Fruit fly (Drosophila melanogaster) whole organism, prepupa: ENCODE data around the gene CG33493.

Experiments used
- Blimp-1 ChIP-seq: fragments of 200-800 bp; sonication (Bioruptor generic); optimal IDR thresholded peaks from 3 replicates; lab custom pipeline; 2017; ENCODE audit warnings: missing biosample characterization, missing genetic modification characterization, mild to moderate bottlenecking, moderate library complexity, missing genetic modification reagents
- CG10669 ChIP-seq: fragments of 200-800 bp; sonication (Bioruptor generic); optimal IDR thresholded peaks from 3 replicates; lab custom pipeline; 2018; ENCODE audit warnings: missing biosample characterization, mild to moderate bottlenecking, missing genetic modification characterization, moderate library complexity
- CG11762 ChIP-seq: fragments of 200-800 bp; sonication (Bioruptor generic); optimal IDR thresholded peaks from 3 replicates; lab custom pipeline; 2016; ENCODE audit warnings: missing biosample characterization, missing genetic modification characterization; ENCODE audit not compliant: insufficient read depth
- CG11902 ChIP-seq: fragments of 200-800 bp; sonication (Bioruptor generic); optimal IDR thresholded peaks from 3 replicates; lab custom pipeline; 2016; ENCODE audit warnings: missing biosample characterization, missing genetic modification characterization
- CG15336 ChIP-seq: fragments of 200-800 bp; sonication (Bioruptor generic); IDR thresholded peaks from 2 replicates; pipeline ENCODE4 v1.3.6; 2022; ENCODE audit warnings: missing biosample characterization, missing genetic modification characterization
- CG1621 ChIP-seq: fragments of 200-800 bp; sonication (Bioruptor generic); optimal IDR thresholded peaks from 3 replicates; lab custom pipeline; 2018; ENCODE audit warnings: missing biosample characterization, mild to moderate bottlenecking, missing genetic modification characterization
- CG16779 ChIP-seq: fragments of 200-800 bp; sonication (Bioruptor generic); optimal IDR thresholded peaks from 3 replicates; lab custom pipeline; 2017; ENCODE audit warnings: missing biosample characterization, mild to moderate bottlenecking, missing genetic modification characterization
- CG31627 ChIP-seq: fragments of 200-800 bp; sonication (Bioruptor generic); optimal IDR thresholded peaks from 3 replicates; lab custom pipeline; 2016; ENCODE audit warnings: missing biosample characterization, missing genetic modification characterization
- CG34406 ChIP-seq: fragments of 200-800 bp; sonication (Bioruptor generic); optimal IDR thresholded peaks from 3 replicates; lab custom pipeline; 2016; ENCODE audit warnings: missing biosample characterization, missing genetic modification characterization
- CG3919 ChIP-seq: fragments of 200-800 bp; sonication (Bioruptor generic); optimal IDR thresholded peaks from 3 replicates; lab custom pipeline; 2016; ENCODE audit warnings: missing biosample characterization, missing genetic modification characterization
- CG4318 ChIP-seq: fragments of 200-800 bp; sonication (Bioruptor generic); optimal IDR thresholded peaks from 3 replicates; lab custom pipeline; 2017; ENCODE audit warnings: missing biosample characterization, mild to moderate bottlenecking, missing genetic modification characterization
- CG6163 ChIP-seq: fragments of 200-800 bp; sonication (Bioruptor generic); IDR thresholded peaks from 3 replicates; pipeline ENCODE4 v1.3.6; 2022; ENCODE audit warnings: missing biosample characterization, missing genetic modification characterization
- CG6276 ChIP-seq: fragments of 200-800 bp; sonication (Bioruptor generic); optimal IDR thresholded peaks from 2 replicates; lab custom pipeline; 2017; ENCODE audit warnings: missing biosample characterization, mild to moderate bottlenecking, missing genetic modification characterization
- CG6808 ChIP-seq: fragments of 200-800 bp; sonication (Bioruptor generic); optimal IDR thresholded peaks from 3 replicates; lab custom pipeline; 2017; ENCODE audit warnings: missing biosample characterization, missing genetic modification characterization, mild to moderate bottlenecking, moderate library complexity, missing genetic modification reagents
- CG7368 ChIP-seq: fragments of 200-800 bp; sonication (Bioruptor generic); optimal IDR thresholded peaks from 3 replicates; lab custom pipeline; 2016; ENCODE audit warnings: missing biosample characterization, missing genetic modification characterization
- CG8319 ChIP-seq: fragments of 200-800 bp; sonication (Bioruptor generic); optimal IDR thresholded peaks from 3 replicates; lab custom pipeline; 2016; ENCODE audit warnings: missing biosample characterization, missing genetic modification characterization
- CG8632 ChIP-seq: fragments of 200-800 bp; sonication (Bioruptor generic); optimal IDR thresholded peaks from 3 replicates; lab custom pipeline; 2016; ENCODE audit warnings: missing biosample characterization, missing genetic modification characterization
- CG9139 ChIP-seq: fragments of 200-800 bp; sonication (Bioruptor generic); optimal IDR thresholded peaks from 3 replicates; lab custom pipeline; 2017; ENCODE audit warnings: missing biosample characterization, mild to moderate bottlenecking, missing genetic modification characterization
- Eip78C ChIP-seq: fragments of 200-800 bp; sonication (Bioruptor generic); peaks from one replicate; lab custom pipeline; 2016; ENCODE audit warnings: missing biosample characterization, missing genetic modification characterization
- Eip93F ChIP-seq: fragments of 200-800 bp; sonication (Bioruptor generic); optimal IDR thresholded peaks from 2 replicates; lab custom pipeline; 2016; ENCODE audit warnings: missing biosample characterization, mild to moderate bottlenecking, missing genetic modification characterization
- Ets21C ChIP-seq: fragments of 200-800 bp; sonication (Bioruptor generic); optimal IDR thresholded peaks from 3 replicates; lab custom pipeline; 2016; ENCODE audit warnings: missing biosample characterization, missing genetic modification characterization
- Ets96B ChIP-seq: fragments of 200-800 bp; optimal IDR thresholded peaks from 2 replicates; lab custom pipeline; 2019; ENCODE audit warnings: missing biosample characterization, mild to moderate bottlenecking, missing genetic modification characterization, moderate library complexity
- Gug ChIP-seq: fragments of 200-800 bp; sonication (Bioruptor generic); IDR thresholded peaks from 2 replicates; pipeline ENCODE4 v1.3.6; 2022; ENCODE audit warnings: missing biosample characterization, missing genetic modification characterization
- Hr38 ChIP-seq: sonication (Bioruptor generic); optimal IDR thresholded peaks from 2 replicates; lab custom pipeline; 2016; ENCODE audit warnings: missing biosample characterization, missing genetic modification characterization
- Hr39 ChIP-seq: fragments of 200-800 bp; sonication (Bioruptor generic); optimal IDR thresholded peaks from 2 replicates; lab custom pipeline; 2016; ENCODE audit warnings: missing biosample characterization, missing genetic modification characterization
- Hr4 ChIP-seq: fragments of 200-800 bp; sonication (Bioruptor generic); optimal IDR thresholded peaks from 3 replicates; lab custom pipeline; 2016; ENCODE audit warnings: missing biosample characterization, missing genetic modification characterization
- Met ChIP-seq: fragments of 200-800 bp; sonication (Bioruptor generic); optimal IDR thresholded peaks from 3 replicates; lab custom pipeline; 2016; ENCODE audit warnings: missing biosample characterization, missing genetic modification characterization
- OdsH ChIP-seq: fragments of 200-800 bp; sonication (Bioruptor generic); optimal IDR thresholded peaks from 3 replicates; lab custom pipeline; 2016; ENCODE audit warnings: missing biosample characterization, missing genetic modification characterization
- Smox ChIP-seq: fragments of 200-800 bp; sonication (Bioruptor generic); optimal IDR thresholded peaks from 3 replicates; lab custom pipeline; 2016; ENCODE audit warnings: missing biosample characterization, missing genetic modification characterization
- Sox102F ChIP-seq: fragments of 200-800 bp; sonication (Bioruptor generic); optimal IDR thresholded peaks from 2 replicates; lab custom pipeline; 2016; ENCODE audit warnings: missing biosample characterization, mild to moderate bottlenecking, missing genetic modification characterization
- Sox14 ChIP-seq: fragments of 200-800 bp; sonication (Bioruptor generic); optimal IDR thresholded peaks from 3 replicates; lab custom pipeline; 2016; ENCODE audit warnings: missing biosample characterization, missing genetic modification characterization
- Sox15 ChIP-seq: fragments of 200-800 bp; sonication (Bioruptor generic); optimal IDR thresholded peaks from 3 replicates; lab custom pipeline; 2016; ENCODE audit warnings: missing biosample characterization, missing genetic modification characterization
- achi ChIP-seq: fragments of 200-800 bp; sonication (Bioruptor generic); optimal IDR thresholded peaks from 3 replicates; lab custom pipeline; 2016; ENCODE audit warnings: missing biosample characterization, missing genetic modification characterization
- acj6 ChIP-seq: fragments of 200-800 bp; sonication (Bioruptor generic); optimal IDR thresholded peaks from 3 replicates; lab custom pipeline; 2016; ENCODE audit warnings: missing biosample characterization, missing genetic modification characterization
- cyc ChIP-seq: fragments of 200-800 bp; sonication (Bioruptor generic); optimal IDR thresholded peaks from 3 replicates; lab custom pipeline; 2016; ENCODE audit warnings: missing biosample characterization, missing genetic modification characterization
- dac ChIP-seq: fragments of 200-800 bp; sonication (Bioruptor generic); optimal IDR thresholded peaks from 2 replicates; lab custom pipeline; 2017; ENCODE audit warnings: missing biosample characterization, mild to moderate bottlenecking, missing genetic modification characterization
- dsx ChIP-seq: fragments of 200-800 bp; optimal IDR thresholded peaks from 3 replicates; lab custom pipeline; 2019; ENCODE audit warnings: missing biosample characterization, mild to moderate bottlenecking, missing genetic modification characterization, moderate library complexity; ENCODE audit not compliant: poor library complexity, severe bottlenecking
- eg ChIP-seq: fragments of 200-800 bp; sonication (Bioruptor generic); IDR thresholded peaks from 3 replicates; pipeline ENCODE4 v1.3.6; 2022; ENCODE audit warnings: missing biosample characterization, missing genetic modification characterization
- esn ChIP-seq: fragments of 200-800 bp; sonication (Bioruptor generic); optimal IDR thresholded peaks from 2 replicates; lab custom pipeline; 2016; ENCODE audit warnings: missing biosample characterization, mild to moderate bottlenecking, missing genetic modification characterization, moderate library complexity
- fd59A ChIP-seq: fragments of 200-800 bp; sonication (Bioruptor generic); optimal IDR thresholded peaks from 2 replicates; lab custom pipeline; 2017; ENCODE audit warnings: missing biosample characterization, mild to moderate bottlenecking, missing genetic modification characterization, missing genetic modification reagents
- fd85E ChIP-seq: fragments of 200-800 bp; sonication (Bioruptor generic); optimal IDR thresholded peaks from 3 replicates; lab custom pipeline; 2016; ENCODE audit warnings: missing biosample characterization, missing genetic modification characterization
- fkh ChIP-seq: fragments of 200-800 bp; sonication (Bioruptor generic); optimal IDR thresholded peaks from 3 replicates; lab custom pipeline; 2017; ENCODE audit warnings: missing biosample characterization, mild to moderate bottlenecking, missing genetic modification characterization, moderate library complexity
- net ChIP-seq: fragments of 200-800 bp; sonication (Bioruptor generic); optimal IDR thresholded peaks from 3 replicates; lab custom pipeline; 2016; ENCODE audit warnings: missing biosample characterization, missing genetic modification characterization
- pdm3 ChIP-seq: fragments of 200-800 bp; sonication (Bioruptor generic); optimal IDR thresholded peaks from 3 replicates; lab custom pipeline; 2016; ENCODE audit warnings: missing biosample characterization, missing genetic modification characterization
- salr ChIP-seq, 2 experiments: fragments of 200-800 bp; sonication (Bioruptor generic); optimal IDR thresholded peaks; 3 replicates each; lab custom pipeline; 2016 to 2018; ENCODE audit warnings: missing biosample characterization in 2 of 2, missing genetic modification characterization in 2 of 2, mild to moderate bottlenecking in 1 of 2
- ss ChIP-seq, 2 experiments: fragments of 200-800 bp; sonication (Bioruptor generic); optimal IDR thresholded peaks; 2 replicates in 1 of 2; 3 replicates in 1 of 2; lab custom pipeline; 2017 to 2018; ENCODE audit warnings: mild to moderate bottlenecking in 2 of 2, missing biosample characterization in 2 of 2, missing genetic modification characterization in 2 of 2, moderate library complexity in 1 of 2
- topi ChIP-seq: fragments of 200-800 bp; sonication (Bioruptor generic); optimal IDR thresholded peaks from 3 replicates; lab custom pipeline; 2016; ENCODE audit warnings: missing biosample characterization, missing genetic modification characterization

Gene CG33493

DNA sequence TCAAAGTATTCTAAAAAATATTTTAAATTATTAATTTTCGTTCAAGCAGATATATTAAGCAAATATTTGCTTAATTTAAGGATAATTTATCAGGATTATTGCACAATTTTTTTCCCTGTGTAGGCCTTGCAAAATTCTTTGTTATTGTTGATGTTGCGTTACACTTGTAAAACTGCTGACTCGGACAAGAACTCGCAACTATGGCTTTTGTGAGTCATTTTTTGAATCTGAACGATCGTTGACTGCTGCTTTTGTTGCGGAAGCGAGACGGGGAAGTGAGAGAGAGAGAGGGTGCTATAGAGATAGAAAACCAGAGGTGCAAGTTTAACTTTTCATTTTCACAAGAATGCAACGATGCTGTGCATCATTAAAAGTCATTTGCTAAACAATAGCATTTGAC is 40.5 kb downstream of the CG33493 start:
- peak; percentile 27; the same call in 2 of the 3 replicates for TF ChIP-seq CG6163
- peak; percentile 64 for TF ChIP-seq Sox14 (GFP tag; lab: Kevin White, UChicago)
- 0 out of 3 replicates have a peak, but pooled peaks have one; percentile 6 for TF ChIP-seq eg (GFP tag; lab: Robert Waterston, UW)
- TF ChIP-seq fkh (GFP tag; lab: Kevin White, UChicago) = no peak
- no peak for TF ChIP-seq Hr38 (GFP tag; lab: Kevin White, UChicago)
- TF ChIP-seq CG10669 = peak; percentile 2
- no peak for TF ChIP-seq CG16779 (tag; lab: Kevin White, UChicago)

DNA sequence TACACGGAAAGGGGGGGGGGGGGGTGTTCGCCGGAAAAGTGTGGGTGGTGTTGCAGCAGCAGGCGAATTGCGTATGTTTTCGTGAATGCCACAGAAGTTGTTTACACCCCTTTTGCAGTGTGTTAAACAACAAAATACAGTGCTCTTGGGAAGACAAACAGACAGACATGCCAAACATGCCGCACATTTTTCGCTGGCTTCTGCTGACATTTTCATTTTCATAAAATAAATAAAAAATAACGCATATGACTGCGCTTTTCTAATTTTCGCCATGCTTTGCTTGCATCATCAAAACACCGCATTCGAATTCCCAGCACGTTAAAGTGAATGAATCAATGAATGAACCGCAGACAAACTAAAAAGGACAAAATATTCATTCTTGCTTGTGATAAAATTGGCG is 41.7 kb downstream of the CG33493 start:
- no peak for TF ChIP-seq Ets21C (GFP tag; lab: Kevin White, UChicago)

DNA sequence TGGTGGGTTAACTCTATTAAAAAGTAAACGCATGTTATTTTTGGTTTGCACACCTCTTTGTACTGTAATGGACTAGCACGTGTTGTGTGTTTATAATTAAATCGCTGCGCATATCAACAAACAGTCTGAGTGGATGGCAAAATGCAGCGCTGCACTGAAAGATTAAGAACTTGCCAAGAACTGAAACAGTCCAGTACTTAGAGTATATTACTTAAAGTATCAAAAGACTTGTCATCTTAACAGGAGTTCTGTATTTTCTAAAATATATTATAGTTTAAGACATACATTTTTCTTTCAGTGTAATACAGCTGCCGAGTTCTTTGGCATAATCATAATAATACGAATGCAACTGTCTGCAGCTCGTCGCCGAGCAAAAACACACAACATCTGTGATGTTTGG is 44.5 kb downstream of the CG33493 start:
- TF ChIP-seq acj6 (GFP tag; lab: Kevin White, UChicago) = peak; percentile 44
- TF ChIP-seq CG6163 = peak; percentile 71; the same call in 2 of the 3 replicates
- no peak for TF ChIP-seq CG11762 (GFP tag; lab: Kevin White, UChicago)
- TF ChIP-seq eg (GFP tag; lab: Robert Waterston, UW) = peak; percentile 67
- peak; percentile 32 for TF ChIP-seq topi (GFP tag; lab: Kevin White, UChicago)
- TF ChIP-seq Blimp-1 (GFP tag; lab: Kevin White, UChicago) = no peak
- no peak for TF ChIP-seq cyc
- no peak for TF ChIP-seq CG8319 (GFP tag; lab: Kevin White, UChicago)
- no peak for TF ChIP-seq Ets96B (tag; lab: Kevin White, UChicago)
- TF ChIP-seq dac (GFP tag; lab: Kevin White, UChicago) = no peak
- TF ChIP-seq Met (GFP tag; lab: Kevin White, UChicago) = peak; percentile 9
- peak; percentile 35 for TF ChIP-seq pdm3 (GFP tag; lab: Kevin White, UChicago)
- peak in 1 of 2 experiments; percentile 11 for TF ChIP-seq ss (GFP tag; optimal IDR thresholded peaks at IDR 0.05; lab: Kevin White, UChicago)
- TF ChIP-seq OdsH (GFP tag; lab: Kevin White, UChicago) = peak; percentile 53
- TF ChIP-seq Gug (GFP tag; lab: Robert Waterston, UW) = peak; percentile 57
- no peak for TF ChIP-seq CG6808 (GFP tag; lab: Kevin White, UChicago)
- no peak for TF ChIP-seq Sox102F
- no peak for TF ChIP-seq Ets21C (GFP tag; lab: Kevin White, UChicago)
- TF ChIP-seq CG34406 (GFP tag; lab: Kevin White, UChicago) = no peak
- TF ChIP-seq CG3919 (GFP tag; lab: Kevin White, UChicago) = no peak
- TF ChIP-seq Eip78C (GFP tag; lab: Kevin White, UChicago) = peak; percentile 82
- TF ChIP-seq Smox (GFP tag; lab: Kevin White, UChicago) = no peak
- peak; percentile 7 for TF ChIP-seq CG8632
- TF ChIP-seq achi (GFP tag; lab: Kevin White, UChicago) = peak; percentile 45
- TF ChIP-seq Eip93F (GFP tag; lab: Kevin White, UChicago) = no peak
- peak; percentile 47 for TF ChIP-seq Hr4
- TF ChIP-seq Hr38 (GFP tag; lab: Kevin White, UChicago) = no peak
- TF ChIP-seq dsx (GFP tag; lab: Kevin White, UChicago) = peak; percentile 48
- TF ChIP-seq CG31627 = peak; percentile 6
- no peak for TF ChIP-seq CG4318 (GFP tag; lab: Kevin White, UChicago)
- peak; percentile 0 for TF ChIP-seq CG1621 (tag; lab: Kevin White, UChicago)
- no peak for TF ChIP-seq fd85E (GFP tag; lab: Kevin White, UChicago)
- TF ChIP-seq CG15336 (GFP tag; lab: Robert Waterston, UW) = peak; percentile 69
- peak; percentile 39 to 50 for TF ChIP-seq salr (GFP tag; optimal IDR thresholded peaks at IDR 0.05; lab: Kevin White, UChicago)
- TF ChIP-seq CG7368 = no peak
- peak; percentile 38 for TF ChIP-seq fd59A (GFP tag; lab: Kevin White, UChicago)
- TF ChIP-seq CG9139 (GFP tag; lab: Kevin White, UChicago) = no peak
- TF ChIP-seq CG6276 (GFP tag; lab: Kevin White, UChicago) = peak; percentile 12
- TF ChIP-seq Sox15 = no peak
- TF ChIP-seq esn (GFP tag; lab: Kevin White, UChicago) = no peak
- no peak for TF ChIP-seq fkh (GFP tag; lab: Kevin White, UChicago)
- no peak for TF ChIP-seq CG11902 (GFP tag; lab: Kevin White, UChicago)
- peak; percentile 22 for TF ChIP-seq Hr39 (GFP tag; lab: Kevin White, UChicago)
- peak; percentile 31 for TF ChIP-seq net (GFP tag; lab: Kevin White, UChicago)
